Fruit fly (Drosophila melanogaster): Measurements from ENCODE around the gene RpL30.
A peak's percentile ranks its signal among the peaks of the same experiment; 100 is the strongest.

RpL30 gene

DNA sequence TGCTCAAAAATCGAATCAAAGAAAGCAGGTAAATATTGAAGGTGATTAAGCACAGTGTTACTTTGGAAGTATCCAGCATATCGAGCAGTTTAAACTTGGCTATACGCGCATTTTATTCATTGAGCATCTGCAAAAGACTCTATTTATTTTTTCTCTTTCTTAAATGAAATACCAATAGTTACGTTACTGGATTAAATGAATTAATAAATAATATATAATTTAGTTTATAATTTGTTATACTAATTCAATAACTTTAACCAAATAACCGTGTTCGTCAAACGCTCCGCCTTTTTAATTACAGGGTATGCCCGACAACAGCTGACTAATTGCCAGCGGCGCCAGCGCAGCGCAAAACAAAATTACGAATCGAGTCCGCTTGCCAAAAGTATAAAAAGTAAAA is 42.3 kb downstream of the RpL30 start (continued):
- peak; percentile 34 for TF ChIP-seq CG6813 (GFP tag; optimal IDR thresholded peaks at IDR 0.05)
- peak; percentile 61 for TF ChIP-seq gem (tag; optimal IDR thresholded peaks at IDR 0.05)
- TF ChIP-seq CG13287 (GFP tag; IDR thresholded peaks at IDR 0.05; ENCODE audit: partially characterized antibody), result no peak
- TF ChIP-seq kah (GFP tag; optimal IDR thresholded peaks at IDR 0.05), result no peak
- no peak for TF ChIP-seq Lhr (GFP tag; optimal IDR thresholded peaks at IDR 0.05)
- TF ChIP-seq CG32772 (GFP tag; IDR thresholded peaks at IDR 0.05), result peak; percentile 40; the same call in 1 of the 2 replicates
- no peak for TF ChIP-seq gce (GFP tag; IDR thresholded peaks at IDR 0.05)
- no peak for TF ChIP-seq Bteb2 (GFP tag; optimal IDR thresholded peaks at IDR 0.05)
- TF ChIP-seq exex (tag; optimal IDR thresholded peaks at IDR 0.05), result peak; percentile 23
- no peak for TF ChIP-seq CG10565 (GFP tag; optimal IDR thresholded peaks at IDR 0.05)
- TF ChIP-seq nom (GFP tag; optimal IDR thresholded peaks at IDR 0.05), result no peak
- no peak for TF ChIP-seq CG3407 (GFP tag; optimal IDR thresholded peaks at IDR 0.05)
- peak; percentile 31 for TF ChIP-seq Sox102F (GFP tag; optimal IDR thresholded peaks at IDR 0.05)
- peak; percentile 56 for TF ChIP-seq sob (GFP tag; IDR thresholded peaks at IDR 0.05)
- TF ChIP-seq lbe (GFP tag; optimal IDR thresholded peaks at IDR 0.05), result peak; percentile 51
- no peak for TF ChIP-seq sim (GFP tag; IDR thresholded peaks at IDR 0.05)
- TF ChIP-seq MBD-R2 (GFP tag; IDR thresholded peaks at IDR 0.05), result peak; percentile 29; the same call in 1 of the 2 replicates
- no peak for TF ChIP-seq grn (GFP tag; optimal IDR thresholded peaks at IDR 0.05)
- no peak for TF ChIP-seq CG12236 (GFP tag; optimal IDR thresholded peaks at IDR 0.05)
- 0 out of 3 replicates have a peak, but pooled peaks have one; percentile 13 for TF ChIP-seq CG7357 (GFP tag; IDR thresholded peaks at IDR 0.05)
- TF ChIP-seq repo (GFP tag; optimal IDR thresholded peaks at IDR 0.05), result no peak
- TF ChIP-seq Atf6 (GFP tag; IDR thresholded peaks at IDR 0.05), result peak; percentile 75
- TF ChIP-seq CG10366 (GFP tag; IDR thresholded peaks at IDR 0.05), result peak; percentile 33; the same call in 1 of the 2 replicates
- no peak for TF ChIP-seq CG8281 (tag; optimal IDR thresholded peaks at IDR 0.05)
- TF ChIP-seq CG12659 (GFP tag; optimal IDR thresholded peaks at IDR 0.05), result peak; percentile 36
- TF ChIP-seq dati (GFP tag; IDR thresholded peaks at IDR 0.05), result no peak; the same call in 1 of the 2 replicates
- TF ChIP-seq CG13775 (GFP tag; optimal IDR thresholded peaks at IDR 0.05), result peak; percentile 24
- no peak for TF ChIP-seq dm (GFP tag; optimal IDR thresholded peaks at IDR 0.05)
- TF ChIP-seq CG6272 (GFP tag; IDR thresholded peaks at IDR 0.05), result 0 out of 2 replicates have a peak, but pooled peaks have one; percentile 31
- no peak for TF ChIP-seq CG5245 (GFP tag; optimal IDR thresholded peaks at IDR 0.05)
- TF ChIP-seq CG9609 (GFP tag; optimal IDR thresholded peaks at IDR 0.05), result no peak
- peak; percentile 69 for TF ChIP-seq row (GFP tag; IDR thresholded peaks at IDR 0.05)
- TF ChIP-seq Sry-β (GFP tag; optimal IDR thresholded peaks at IDR 0.05), result no peak
- no peak for TF ChIP-seq CG43689 (GFP tag; IDR thresholded peaks at IDR 0.05)
- peak; percentile 76 for TF ChIP-seq Ptx1 (GFP tag; IDR thresholded peaks at IDR 0.05)
- TF ChIP-seq nerfin-1 (tag; optimal IDR thresholded peaks at IDR 0.05), result no peak
- no peak for TF ChIP-seq so (GFP tag; IDR thresholded peaks at IDR 0.05)
- TF ChIP-seq CG3281 (GFP tag; optimal IDR thresholded peaks at IDR 0.05), result peak; percentile 71
- TF ChIP-seq Doc3 (GFP tag; IDR thresholded peaks at IDR 0.05; ENCODE audit: partially characterized antibody), result no peak
- TF ChIP-seq Nf-YC (tag; optimal IDR thresholded peaks at IDR 0.05), result peak; percentile 36
- no peak for TF ChIP-seq CG10959 (GFP tag; IDR thresholded peaks at IDR 0.05)
- no peak for TF ChIP-seq sens (GFP tag)
- TF ChIP-seq CkIIα-i1 (GFP tag; IDR thresholded peaks at IDR 0.05), result no peak
- peak; percentile 45 for TF ChIP-seq fd3F (GFP tag; optimal IDR thresholded peaks at IDR 0.05)
- no peak for TF ChIP-seq Pdp1 (GFP tag; optimal IDR thresholded peaks at IDR 0.05)
- TF ChIP-seq sug (tag; optimal IDR thresholded peaks at IDR 0.05), result peak; percentile 31
- TF ChIP-seq CG6765 (GFP tag; optimal IDR thresholded peaks at IDR 0.05), result peak; percentile 61
- no peak for TF ChIP-seq pan (optimal IDR thresholded peaks at IDR 0.05)
- TF ChIP-seq pan (GFP tag; optimal IDR thresholded peaks at IDR 0.05 in 1 of 2, IDR thresholded peaks at IDR 0.05 in 1 of 2), result peak in 1 of 2 experiments; percentile 74
- no peak for TF ChIP-seq Xbp1 (GFP tag; optimal IDR thresholded peaks at IDR 0.05)
- peak; percentile 66 for TF ChIP-seq Fer1 (GFP tag; optimal IDR thresholded peaks at IDR 0.05)

Data from whole organism, embryonic.